Worm (Caenorhabditis elegans): ENCODE results near the gene F32D8.15.

DNA sequence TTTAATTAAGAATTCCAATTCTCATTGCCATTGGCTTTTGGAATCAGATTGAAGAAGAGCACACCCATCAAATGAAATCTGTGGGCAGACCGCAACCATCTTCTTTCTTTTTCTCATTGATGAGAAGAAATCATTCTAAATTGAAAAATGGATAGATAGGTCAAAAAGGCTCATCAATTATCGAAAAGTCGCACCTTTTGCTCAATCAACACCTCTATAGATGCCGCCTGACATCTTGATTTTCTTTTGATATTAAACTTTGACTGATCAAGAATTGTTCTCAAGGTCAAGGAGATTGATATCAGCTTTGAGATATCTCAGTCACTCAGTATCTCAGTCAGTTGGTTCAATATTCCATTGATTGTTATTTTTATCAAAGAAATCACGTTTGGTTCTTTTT is 6.1 kb downstream of the F32D8.15 start:
- no peak for TF ChIP-seq unc-39 (tag; optimal IDR thresholded peaks at IDR 0.05)
- TF ChIP-seq ztf-11 (tag; optimal IDR thresholded peaks at IDR 0.05) = no peak
- no peak for TF ChIP-seq F49E8.2 (tag; optimal IDR thresholded peaks at IDR 0.05; ENCODE audit: borderline replicate concordance)
- no peak for TF ChIP-seq nhr-11 (tag; optimal IDR thresholded peaks at IDR 0.05)
- no peak for TF ChIP-seq mes-2 (tag; optimal IDR thresholded peaks at IDR 0.05; ENCODE audit: poor library complexity, severe bottlenecking)
- TF ChIP-seq nhr-6 (tag; optimal IDR thresholded peaks at IDR 0.05) = no peak
- no peak for TF ChIP-seq dve-1 (tag; optimal IDR thresholded peaks at IDR 0.05; ENCODE audit: insufficient read depth)
- no peak for TF ChIP-seq lin-39 (tag; optimal IDR thresholded peaks at IDR 0.05)
